Worm (Caenorhabditis elegans) whole organism, young adult: ENCODE results near the gene ttll-5.
A peak's percentile ranks its signal among the peaks of the same experiment; 100 is the strongest.
"Not testable (repeated sequence)": the region's sequence is repeated elsewhere in the genome, so short reads cannot be mapped to it uniquely, and the experiment has no call there.

ENCODE experiments used
- B0336.3 ChIP-seq: fragments of 200-800 bp; sonication (Bioruptor generic); IDR thresholded peaks from 2 replicates; pipeline ENCODE4 v1.3.6; 2022; ENCODE audit warnings: missing genetic modification characterization, missing compliant biosample characterization
- D2030.7 ChIP-seq: fragments of 200-800 bp; sonication (Bioruptor generic); IDR thresholded peaks from 2 replicates; pipeline ENCODE4 v1.3.6; 2022; ENCODE audit warnings: missing genetic modification reagents, missing genetic modification characterization, missing compliant biosample characterization
- F33H1.4 ChIP-seq: fragments of 200-800 bp; sonication (Bioruptor generic); IDR thresholded peaks from 2 replicates; pipeline ENCODE4 v1.3.6; 2022; ENCODE audit warnings: missing genetic modification reagents, missing genetic modification characterization, missing compliant biosample characterization
- F39B2.1 ChIP-seq: fragments of 200-800 bp; sonication (Bioruptor generic); IDR thresholded peaks from 2 replicates; pipeline ENCODE4 v1.3.6; 2022; ENCODE audit warnings: missing genetic modification reagents, missing genetic modification characterization, missing compliant biosample characterization
- F49E8.2 ChIP-seq: sonication (generic microtip); optimal IDR thresholded peaks from 3 replicates; lab custom pipeline; 2017; ENCODE audit warnings: missing genetic modification characterization, mild to moderate bottlenecking, missing compliant biosample characterization, antibody characterized with exemption, moderate library complexity; ENCODE audit not compliant: insufficient read depth
- F52B5.7 ChIP-seq: sonication (generic microtip); optimal IDR thresholded peaks from 2 replicates; lab custom pipeline; 2016; ENCODE audit warnings: mild to moderate bottlenecking, missing genetic modification characterization, missing compliant biosample characterization
- F57C9.4 ChIP-seq: sonication (generic microtip); optimal IDR thresholded peaks from 2 replicates; lab custom pipeline; 2017; ENCODE audit warnings: mild to moderate bottlenecking, missing genetic modification characterization, missing compliant biosample characterization
- Y53G8AR.9 ChIP-seq: fragments of 200-800 bp; sonication (Bioruptor generic); conservative IDR thresholded peaks from 2 replicates; pipeline ENCODE4 v1.3.6; 2022; ENCODE audit warnings: missing genetic modification reagents, missing genetic modification characterization, missing compliant biosample characterization
- Y95B8A.8 ChIP-seq: fragments of 200-800 bp; sonication (Bioruptor generic); IDR thresholded peaks from 2 replicates; pipeline ENCODE4 v1.3.6; 2022; ENCODE audit warnings: missing genetic modification reagents, missing genetic modification characterization, missing compliant biosample characterization
- akir-1 ChIP-seq: fragments of 200-800 bp; sonication (Bioruptor generic); optimal IDR thresholded peaks from 2 replicates; lab custom pipeline; 2018; ENCODE audit warnings: mild to moderate bottlenecking, missing genetic modification characterization, moderate library complexity, missing compliant biosample characterization
- ama-1 ChIP-seq, 3 experiments: fragments of 150-350 bp in 1 of 3; sonication (generic microtip) in 2 of 3; optimal IDR thresholded peaks; 2 replicates each; lab custom pipeline; 2014 to 2018; ENCODE audit warnings: missing biosample characterization in 2 of 3, missing genetic modification characterization in 2 of 3, missing genetic modification reagents in 2 of 3
- attf-3 ChIP-seq: fragments of 200-800 bp; sonication (Bioruptor generic); conservative IDR thresholded peaks from 2 replicates; pipeline ENCODE4 v1.3.6; 2022; ENCODE audit warnings: missing genetic modification reagents, missing genetic modification characterization, missing compliant biosample characterization
- attf-6 ChIP-seq: fragments of 200-800 bp; sonication (Bioruptor generic); IDR thresholded peaks from 2 replicates; pipeline ENCODE4 v1.3.6; 2022; ENCODE audit warnings: missing genetic modification reagents, missing genetic modification characterization, missing compliant biosample characterization
- chd-7 ChIP-seq: sonication (generic microtip); optimal IDR thresholded peaks from 2 replicates; lab custom pipeline; 2016; ENCODE audit warnings: mild to moderate bottlenecking, missing genetic modification characterization, moderate library complexity, missing compliant biosample characterization
- dox-1 ChIP-seq: fragments of 200-800 bp; sonication (Bioruptor generic); IDR thresholded peaks from 2 replicates; pipeline ENCODE4 v1.3.6; 2022; ENCODE audit warnings: missing genetic modification reagents, missing genetic modification characterization, missing compliant biosample characterization
- dpl-1 ChIP-seq: fragments of 150-350 bp; optimal IDR thresholded peaks from 2 replicates; lab custom pipeline; 2014; ENCODE audit warnings: missing biosample characterization, missing genetic modification reagents, missing genetic modification characterization
- efl-1 ChIP-seq: fragments of 150-350 bp; optimal IDR thresholded peaks from 2 replicates; lab custom pipeline; 2014; ENCODE audit warnings: missing biosample characterization, missing genetic modification reagents, missing genetic modification characterization
- ekl-4 ChIP-seq: fragments of 200-800 bp; sonication (Bioruptor generic); IDR thresholded peaks from 2 replicates; pipeline ENCODE4 v1.3.6; 2022; ENCODE audit warnings: missing genetic modification reagents, missing genetic modification characterization, missing compliant biosample characterization
- him-1 ChIP-seq: sonication (generic microtip); optimal IDR thresholded peaks from 2 replicates; lab custom pipeline; 2016; ENCODE audit warnings: missing genotype, missing genetic modification reagents, missing genetic modification characterization, missing compliant biosample characterization
- hlh-12 ChIP-seq: sonication (generic microtip); optimal IDR thresholded peaks from 2 replicates; lab custom pipeline; 2016; ENCODE audit warnings: missing genetic modification characterization, missing compliant biosample characterization
- hmg-1.2 ChIP-seq: fragments of 200-800 bp; sonication (Bioruptor generic); IDR thresholded peaks from 2 replicates; pipeline ENCODE4 v1.3.6; 2022; ENCODE audit warnings: missing genetic modification reagents, missing genetic modification characterization, missing compliant biosample characterization
- lag-1 ChIP-seq: fragments of 200-800 bp; sonication (Bioruptor generic); IDR thresholded peaks from 2 replicates; pipeline ENCODE4 v1.3.6; 2022; ENCODE audit warnings: missing genetic modification reagents, missing genetic modification characterization, missing compliant biosample characterization
- let-607 ChIP-seq, 2 experiments: fragments of 200-800 bp in 1 of 2; sonication (Bioruptor generic) in 1 of 2; sonication (generic microtip) in 1 of 2; optimal IDR thresholded peaks; 2 replicates each; lab custom pipeline; 2016 to 2018; ENCODE audit warnings: mild to moderate bottlenecking in 2 of 2, missing compliant biosample characterization in 2 of 2, missing genetic modification characterization in 2 of 2, moderate library complexity in 2 of 2, missing genotype in 1 of 2
- lsl-1 ChIP-seq: fragments of 200-800 bp; sonication (Bioruptor generic); optimal IDR thresholded peaks from 2 replicates; lab custom pipeline; 2018; ENCODE audit warnings: mild to moderate bottlenecking, missing genetic modification characterization, moderate library complexity, missing compliant biosample characterization
- madf-10 ChIP-seq: sonication (generic microtip); optimal IDR thresholded peaks from 2 replicates; lab custom pipeline; 2016; ENCODE audit warnings: mild to moderate bottlenecking, missing genetic modification characterization, missing compliant biosample characterization
- madf-8 ChIP-seq: fragments of 200-800 bp; sonication (Bioruptor generic); conservative IDR thresholded peaks from 2 replicates; pipeline ENCODE4 v1.3.6; 2022; ENCODE audit warnings: missing genetic modification reagents, missing genetic modification characterization, missing compliant biosample characterization
- nfya-1 ChIP-seq: sonication (generic microtip); optimal IDR thresholded peaks from 2 replicates; lab custom pipeline; 2017; ENCODE audit warnings: antibody characterized with exemption, missing compliant biosample characterization, missing genetic modification characterization, borderline replicate concordance; ENCODE audit not compliant: insufficient read depth
- nhr-120 ChIP-seq: fragments of 200-800 bp; sonication (Bioruptor generic); IDR thresholded peaks from 2 replicates; pipeline ENCODE4 v1.3.6; 2022; ENCODE audit warnings: missing genetic modification characterization, missing compliant biosample characterization
- rcor-1 ChIP-seq: fragments of 200-800 bp; sonication (Bioruptor generic); IDR thresholded peaks from 2 replicates; pipeline ENCODE4 v1.3.6; 2022; ENCODE audit warnings: missing genetic modification reagents, missing genetic modification characterization, missing compliant biosample characterization
- repo-1 ChIP-seq: sonication (generic microtip); optimal IDR thresholded peaks from 2 replicates; lab custom pipeline; 2017; ENCODE audit warnings: mild to moderate bottlenecking, missing genetic modification characterization, missing compliant biosample characterization
- sdz-38 ChIP-seq: sonication (generic microtip); optimal IDR thresholded peaks from 2 replicates; lab custom pipeline; 2016; ENCODE audit warnings: missing genotype, missing genetic modification characterization, missing compliant biosample characterization
- sea-2 ChIP-seq: fragments of 200-800 bp; sonication (Bioruptor generic); IDR thresholded peaks from 2 replicates; pipeline ENCODE4 v1.3.6; 2022; ENCODE audit warnings: missing genetic modification characterization, missing compliant biosample characterization
- snpc-1.1 ChIP-seq: sonication (generic microtip); optimal IDR thresholded peaks from 2 replicates; lab custom pipeline; 2017; ENCODE audit warnings: missing genetic modification characterization, mild to moderate bottlenecking, missing compliant biosample characterization, antibody characterized with exemption, moderate library complexity, missing genotype, missing genetic modification reagents; ENCODE audit not compliant: insufficient read depth
- snpc-3.4 ChIP-seq: sonication (generic microtip); optimal IDR thresholded peaks from 2 replicates; lab custom pipeline; 2017; ENCODE audit warnings: missing genetic modification characterization, mild to moderate bottlenecking, missing compliant biosample characterization, antibody characterized with exemption, moderate library complexity, missing genotype, missing genetic modification reagents
- snpc-4 ChIP-seq, 5 experiments: fragments of 150-350 bp in 1 of 5; sonication (generic microtip) in 4 of 5; optimal IDR thresholded peaks; 2 replicates each; lab custom pipeline; 2014 to 2018; ENCODE audit warnings: missing genetic modification characterization in 5 of 5, missing biosample characterization in 3 of 5, antibody characterized with exemption in 2 of 5, mild to moderate bottlenecking in 2 of 5, missing compliant biosample characterization in 2 of 5, missing genotype in 2 of 5, moderate library complexity in 2 of 5, missing genetic modification reagents in 1 of 5
- tbp1 ChIP-seq: fragments of 200-800 bp; sonication (Bioruptor generic); optimal IDR thresholded peaks from 2 replicates; lab custom pipeline; 2018; ENCODE audit warnings: mild to moderate bottlenecking, missing genetic modification characterization, missing compliant biosample characterization
- xnd-1 ChIP-seq: sonication (generic microtip); optimal IDR thresholded peaks from 2 replicates; lab custom pipeline; 2016; ENCODE audit warnings: missing genotype, missing genetic modification reagents, missing genetic modification characterization, missing compliant biosample characterization
- ztf-22 ChIP-seq: fragments of 200-800 bp; sonication (Bioruptor generic); optimal IDR thresholded peaks from 2 replicates; lab custom pipeline; 2018; ENCODE audit warnings: mild to moderate bottlenecking, missing genetic modification characterization, moderate library complexity, missing compliant biosample characterization
- ztf-25 ChIP-seq: fragments of 200-800 bp; sonication (Bioruptor generic); IDR thresholded peaks from 2 replicates; pipeline ENCODE4 v1.3.6; 2022; ENCODE audit warnings: missing genetic modification reagents, missing genetic modification characterization, missing compliant biosample characterization

Gene ttll-5

DNA sequence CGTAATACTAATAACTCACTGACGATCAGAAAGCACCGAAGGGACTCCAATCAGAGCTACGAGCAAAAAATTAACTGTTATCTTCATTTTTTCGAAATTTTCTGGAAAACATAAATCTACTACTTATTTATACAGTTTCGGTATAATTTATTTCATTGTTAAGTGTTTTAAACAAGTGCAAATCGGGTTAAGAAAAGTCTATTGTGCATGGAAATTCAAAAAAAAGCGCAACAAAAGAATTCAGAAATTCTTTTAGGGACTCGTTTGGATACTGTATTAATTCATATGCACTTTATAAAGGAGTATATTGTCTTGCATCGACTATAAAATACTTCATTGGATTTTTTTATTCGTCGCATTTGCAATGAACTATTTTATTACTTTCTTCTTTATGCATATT is 36.7 kb upstream of the ttll-5 start, which contains the start of the genes nas-20 and nas-21:
nas-20 (minus strand) TSS at position 101 of the 400 bp plus-strand sequence.
nas-21 (plus strand) TSS at position 356 of the 400 bp plus-strand sequence.
- no peak for TF ChIP-seq lag-1 (GFP tag; lab: Robert Waterston, UW)
- no peak for TF ChIP-seq nhr-120 (GFP tag; lab: Robert Waterston, UW)
- no peak for TF ChIP-seq him-1
- TF ChIP-seq ztf-22 (GFP tag; lab: Kevin White, UChicago), result no peak
- no peak for TF ChIP-seq repo-1 (tag; lab: Kevin White, UChicago)
- TF ChIP-seq F57C9.4 (tag; lab: Kevin White, UChicago), result no peak
- no peak for TF ChIP-seq sdz-38 (tag; lab: Kevin White, UChicago)
- TF ChIP-seq chd-7 (tag; lab: Kevin White, UChicago), result no peak
- TF ChIP-seq Y95B8A.8, result no peak
- no peak for TF ChIP-seq F52B5.7 (tag; lab: Kevin White, UChicago)
- no peak for TF ChIP-seq dpl-1 (GFP tag; lab: Kevin White, UChicago)

DNA sequence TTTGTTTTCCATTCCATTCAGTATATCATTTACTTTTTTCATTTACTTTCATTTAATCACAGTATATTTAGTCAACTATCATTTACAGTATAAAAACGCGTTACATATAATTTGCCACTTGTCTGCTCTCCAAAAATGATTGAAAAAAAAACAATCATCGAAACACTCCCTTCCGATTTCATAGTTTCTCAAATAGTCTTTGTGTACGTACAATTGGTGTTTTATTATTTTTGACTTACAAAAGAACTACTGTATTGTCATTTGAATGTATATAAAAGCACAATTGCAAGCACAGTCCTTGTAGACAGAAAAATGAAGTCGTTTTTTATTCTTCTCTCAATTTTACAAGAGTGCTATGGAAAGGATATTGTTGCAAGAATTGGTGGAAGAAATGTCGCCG is 34.5 kb upstream of the ttll-5 start, which contains the start of gene nas-22:
nas-22 (plus strand) TSS at position 301 of the 400 bp plus-strand sequence.
- TF ChIP-seq hlh-12 (no peak), sea-2 (GFP tag; lab: Robert Waterston, UW) (no peak), madf-10 (tag; lab: Kevin White, UChicago) (no peak), let-607 (tag; optimal IDR thresholded peaks at IDR 0.05; lab: Kevin White, UChicago) (no peak), akir-1 (GFP tag; lab: Kevin White, UChicago) (no peak), ama-1 (optimal IDR thresholded peaks at IDR 0.05; lab: Kevin White, UChicago) (no peak), ama-1 (GFP tag; optimal IDR thresholded peaks at IDR 0.05; lab: Kevin White, UChicago) (no peak), Y53G8AR.9 (GFP tag; lab: Robert Waterston, UW) (no peak), nfya-1 (tag; lab: Kevin White, UChicago) (no peak), lag-1 (GFP tag; lab: Robert Waterston, UW) (no peak)

DNA sequence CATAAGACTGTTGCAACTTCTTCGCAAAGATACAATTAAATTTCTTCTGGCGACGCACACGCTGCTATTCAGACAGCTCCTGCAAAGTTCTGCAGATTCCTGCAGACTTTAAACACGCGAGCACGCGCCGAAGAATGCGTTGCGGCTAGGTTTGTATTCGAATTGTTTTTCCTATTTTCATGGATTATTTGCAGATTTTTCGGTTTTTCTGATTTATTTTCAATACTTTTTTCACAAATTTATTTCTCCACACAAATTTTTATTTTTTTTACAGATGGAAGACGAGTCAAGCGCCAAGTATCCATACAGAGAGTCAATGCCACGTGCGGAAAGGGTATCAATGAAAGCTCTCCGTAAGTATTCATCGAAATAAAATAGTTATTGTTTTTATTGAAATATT is 33.2 kb upstream of the ttll-5 start, which contains the start of gene T11F9.7:
T11F9.7 (plus strand) TSS at position 301 of the 400 bp plus-strand sequence.
- TF ChIP-seq madf-8 (GFP tag; lab: Robert Waterston, UW); attf-3 (GFP tag; lab: Robert Waterston, UW); ztf-25: not testable (repeated sequence)

DNA sequence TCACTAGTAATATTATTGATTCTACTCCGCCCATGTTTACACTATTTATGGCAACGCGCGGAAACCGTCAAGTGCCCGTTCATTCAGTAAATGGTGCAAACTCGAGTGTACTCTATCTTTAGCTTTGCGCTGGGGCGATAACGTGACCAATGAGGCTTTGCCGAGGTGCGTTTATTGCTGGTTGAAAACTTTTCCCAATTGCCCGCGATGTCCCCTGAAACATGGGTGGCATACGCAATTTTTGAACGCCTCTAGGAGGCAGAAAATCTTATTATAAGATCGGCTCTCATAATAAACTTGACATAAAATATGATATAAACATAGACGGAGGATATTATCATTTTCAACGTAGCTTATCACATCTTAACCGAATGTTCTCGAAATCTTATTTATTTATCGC is 30.8 kb upstream of the ttll-5 start:
- TF ChIP-seq snpc-4 (GFP tag; optimal IDR thresholded peaks at IDR 0.05; lab: Kevin White, UChicago) (peak; percentile 76), snpc-4 (tag; optimal IDR thresholded peaks at IDR 0.05; lab: Kevin White, UChicago) (peak; percentile 56 to 92 (median 84)), ekl-4 (GFP tag; lab: Robert Waterston, UW) (0 out of 2 replicates have a peak, but pooled peaks have one; percentile 62), efl-1 (GFP tag; lab: Kevin White, UChicago) (peak; percentile 0), F39B2.1 (GFP tag; lab: Robert Waterston, UW) (peak; percentile 8; the same call in 1 of the 2 replicates), F49E8.2 (tag; lab: Kevin White, UChicago) (peak; percentile 33), B0336.3 (GFP tag; lab: Robert Waterston, UW) (peak; percentile 46; the same call in 1 of the 2 replicates), dox-1 (GFP tag; lab: Robert Waterston, UW) (peak; percentile 66), tbp1 (GFP tag; lab: Kevin White, UChicago) (peak; percentile 53), lsl-1 (GFP tag; lab: Kevin White, UChicago) (peak; percentile 31), hmg-1.2 (GFP tag; lab: Robert Waterston, UW) (peak; percentile 54), madf-8 (GFP tag; lab: Robert Waterston, UW) (peak; percentile 35; the same call in 1 of the 2 replicates), snpc-1.1 (tag; lab: Kevin White, UChicago) (peak; percentile 91), F33H1.4 (GFP tag; lab: Robert Waterston, UW) (peak; percentile 26), D2030.7 (GFP tag; lab: Robert Waterston, UW) (peak; percentile 81), xnd-1 (tag; lab: Kevin White, UChicago) (peak; percentile 12), rcor-1 (GFP tag; lab: Robert Waterston, UW) (peak; percentile 33; the same call in 1 of the 2 replicates), attf-6 (peak; percentile 49; the same call in 1 of the 2 replicates), snpc-3.4 (tag; lab: Kevin White, UChicago) (peak; percentile 47)
- TF ChIP-seq, all 124 proteins: peak for 18; not testable (repeated sequence) for 106
